Fruit fly (Drosophila melanogaster): ENCODE measurements around the gene Dmtn.

Dmtn gene

DNA sequence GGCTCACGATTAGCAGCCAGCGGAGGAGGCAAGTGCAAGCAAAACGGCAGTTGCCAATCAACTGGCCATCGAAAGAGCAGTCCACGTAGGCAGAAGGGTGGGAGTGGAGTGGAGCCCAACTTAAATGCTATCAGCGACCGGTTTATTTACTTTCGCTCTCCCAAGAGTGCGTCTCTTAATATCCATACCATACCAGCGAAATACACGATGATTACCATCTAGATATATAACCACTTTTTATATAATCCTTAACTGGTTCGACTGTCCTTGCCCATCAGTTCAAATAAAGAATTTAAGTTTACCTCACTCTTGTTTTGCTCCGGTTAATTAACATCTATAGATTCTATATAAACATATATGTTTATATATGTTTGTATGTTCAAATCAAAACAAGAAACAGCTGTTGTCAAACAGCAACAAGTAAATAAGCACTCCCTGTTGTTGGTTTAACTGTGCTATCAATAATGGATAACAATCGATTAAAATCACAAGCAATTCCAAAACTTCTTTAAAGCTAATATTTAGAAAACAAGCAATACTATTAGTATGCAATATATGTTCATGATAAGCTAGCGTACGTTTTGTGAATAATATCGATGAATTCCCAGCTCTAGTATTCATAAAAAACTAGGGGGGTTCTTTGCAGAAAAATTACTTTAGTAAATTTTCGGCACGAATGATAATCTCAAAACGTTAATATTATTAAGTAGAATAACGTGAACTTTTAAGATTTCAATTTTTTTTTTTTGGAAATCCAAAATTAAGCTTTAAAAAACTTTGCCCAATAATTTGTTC lies 32.0 kb downstream of the Dmtn start (continued):
- TF ChIP-seq dac (GFP tag; optimal IDR thresholded peaks at IDR 0.05) (no peak), Sox15 (GFP tag; optimal IDR thresholded peaks at IDR 0.05) (peak; percentile 6), CG11762 (GFP tag; optimal IDR thresholded peaks at IDR 0.05; ENCODE audit: insufficient read depth) (peak; percentile 20), svp (GFP tag) (no peak), CG8119 (GFP tag; IDR thresholded peaks at IDR 0.05) (peak; percentile 60), CG7368 (GFP tag; optimal IDR thresholded peaks at IDR 0.05) (no peak), ss (GFP tag; optimal IDR thresholded peaks at IDR 0.05) (peak in 1 of 2 experiments; percentile 2), Ets21C (GFP tag; optimal IDR thresholded peaks at IDR 0.05) (no peak), CG1621 (tag; optimal IDR thresholded peaks at IDR 0.05) (no peak), CG9139 (GFP tag; optimal IDR thresholded peaks at IDR 0.05) (no peak), Eip78C (GFP tag) (peak; percentile 77), fkh (GFP tag; optimal IDR thresholded peaks at IDR 0.05) (peak; percentile 92), CG6808 (GFP tag; optimal IDR thresholded peaks at IDR 0.05) (no peak)

DNA sequence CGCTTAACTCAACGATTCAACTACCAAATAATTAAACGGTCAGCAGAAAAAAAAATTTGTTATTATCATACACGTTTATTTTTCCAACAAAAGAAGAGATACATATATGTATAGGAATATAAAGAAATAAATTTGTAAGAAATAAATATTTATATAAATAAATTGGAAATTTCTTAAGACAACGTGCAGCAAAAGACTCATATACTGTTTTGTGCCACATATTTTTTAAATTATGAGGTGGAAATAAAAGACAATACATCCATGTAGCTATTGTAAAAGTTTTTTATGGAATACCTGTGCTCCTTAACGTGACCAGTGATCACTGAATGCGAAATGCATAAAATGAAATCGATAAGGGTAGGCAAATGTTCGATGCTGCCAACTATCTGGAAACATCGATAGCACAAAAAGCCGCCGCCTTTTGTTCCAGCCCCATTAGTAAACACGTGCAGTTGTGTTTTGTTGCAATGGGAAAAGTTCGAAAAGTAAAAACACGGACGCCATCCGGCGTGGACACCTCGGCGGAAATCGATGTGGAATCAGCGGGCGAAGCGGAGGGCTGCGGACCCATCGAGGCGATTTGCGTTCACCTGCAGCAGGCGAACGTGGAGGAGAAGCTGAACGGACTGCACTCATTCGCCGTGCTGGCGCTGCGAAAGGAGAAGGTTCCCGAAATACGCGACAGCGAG lies 37.0 kb downstream of the Dmtn start, which contains the start of gene CG10286:
Gene CG10286 (plus strand): TSS at position 416 of the 689 bp plus-strand sequence.
- no peak for TF ChIP-seq CG34406 (GFP tag; optimal IDR thresholded peaks at IDR 0.05)
- peak; percentile 42 for TF ChIP-seq Sox14 (GFP tag; optimal IDR thresholded peaks at IDR 0.05)
- no peak for TF ChIP-seq Hr4 (GFP tag; optimal IDR thresholded peaks at IDR 0.05)
- TF ChIP-seq esn (GFP tag; optimal IDR thresholded peaks at IDR 0.05): peak; percentile 16
- TF ChIP-seq CG6808 (GFP tag; optimal IDR thresholded peaks at IDR 0.05): peak; percentile 78
- no peak for TF ChIP-seq CG8119 (GFP tag; IDR thresholded peaks at IDR 0.05)
- TF ChIP-seq Ets96B (tag; optimal IDR thresholded peaks at IDR 0.05): peak; percentile 34
- 0 out of 2 replicates have a peak, but pooled peaks have one; percentile 23 for TF ChIP-seq CG15336 (GFP tag; IDR thresholded peaks at IDR 0.05)
- no peak for TF ChIP-seq Hr39 (GFP tag; optimal IDR thresholded peaks at IDR 0.05)
- TF ChIP-seq CG11902 (GFP tag; optimal IDR thresholded peaks at IDR 0.05): no peak
- peak; percentile 24 for TF ChIP-seq acj6 (GFP tag; optimal IDR thresholded peaks at IDR 0.05)
- peak; percentile 20 for TF ChIP-seq CG10631 (GFP tag; optimal IDR thresholded peaks at IDR 0.05)
- TF ChIP-seq Eip75B (GFP tag; optimal IDR thresholded peaks at IDR 0.05): no peak
- TF ChIP-seq dac (GFP tag; optimal IDR thresholded peaks at IDR 0.05): no peak
- no peak for TF ChIP-seq CG1621 (tag; optimal IDR thresholded peaks at IDR 0.05)
- no peak for TF ChIP-seq CG32006 (GFP tag; optimal IDR thresholded peaks at IDR 0.05)
- no peak for TF ChIP-seq Ets21C (GFP tag; optimal IDR thresholded peaks at IDR 0.05)
- no peak for TF ChIP-seq pdm3 (GFP tag; optimal IDR thresholded peaks at IDR 0.05)
- TF ChIP-seq Met (GFP tag; optimal IDR thresholded peaks at IDR 0.05): no peak
- no peak for TF ChIP-seq Sox15 (GFP tag; optimal IDR thresholded peaks at IDR 0.05)
- no peak for TF ChIP-seq Sox102F (GFP tag; optimal IDR thresholded peaks at IDR 0.05)
- no peak for TF ChIP-seq CG8319 (GFP tag; optimal IDR thresholded peaks at IDR 0.05)

- TF ChIP-seq CG11762 (GFP tag; optimal IDR thresholded peaks at IDR 0.05; ENCODE audit: insufficient read depth) (peak; percentile 24), Ets21C (GFP tag; optimal IDR thresholded peaks at IDR 0.05) (no peak), Sox15 (GFP tag; optimal IDR thresholded peaks at IDR 0.05) (no peak), Smox (GFP tag; optimal IDR thresholded peaks at IDR 0.05) (no peak), CG11902 (GFP tag; optimal IDR thresholded peaks at IDR 0.05) (no peak), lz (GFP tag; optimal IDR thresholded peaks at IDR 0.05) (peak; percentile 46), CG3919 (GFP tag; optimal IDR thresholded peaks at IDR 0.05) (no peak), cyc (GFP tag; optimal IDR thresholded peaks at IDR 0.05) (peak; percentile 32), fkh (GFP tag; optimal IDR thresholded peaks at IDR 0.05) (no peak), CG32006 (GFP tag; optimal IDR thresholded peaks at IDR 0.05) (no peak), CG6163 (GFP tag; IDR thresholded peaks at IDR 0.05) (no peak), CG10631 (GFP tag; optimal IDR thresholded peaks at IDR 0.05) (no peak), esn (GFP tag; optimal IDR thresholded peaks at IDR 0.05) (peak; percentile 32), CG11294 (GFP tag; IDR thresholded peaks at IDR 0.05) (peak; percentile 14; the same call in 1 of the 2 replicates), dac (GFP tag; optimal IDR thresholded peaks at IDR 0.05) (no peak), CG10669 (GFP tag; optimal IDR thresholded peaks at IDR 0.05) (no peak)
These were observed 37.6 kb downstream of the Dmtn start, which contains the start of gene CG42724 for dm6 chr3R:6368100-6368499. CG42724 (minus strand) TSS chr3R:6368288.

Data from whole organism, prepupa.